Worm (Caenorhabditis elegans) whole organism, L2 larva: ENCODE data around the gene F26C11.1.

Source experiments
- ama-1 ChIP-seq: fragments of 150-350 bp; optimal IDR thresholded peaks from 2 replicates; lab custom pipeline; 2018; ENCODE audit warnings: inconsistent platforms
- ceh-82 ChIP-seq: fragments of 150-350 bp; optimal IDR thresholded peaks from 2 replicates; lab custom pipeline; 2014; ENCODE audit warnings: missing biosample characterization, missing genetic modification characterization
- fos-1 ChIP-seq: fragments of 150-350 bp; optimal IDR thresholded peaks from 2 replicates; lab custom pipeline; 2014; ENCODE audit warnings: missing biosample characterization, missing genetic modification characterization
- nhr-237 ChIP-seq: fragments of 150-350 bp; optimal IDR thresholded peaks from 2 replicates; lab custom pipeline; 2014; ENCODE audit warnings: missing biosample characterization, missing genetic modification characterization
- snpc-4 ChIP-seq: fragments of 150-350 bp; optimal IDR thresholded peaks from 2 replicates; lab custom pipeline; 2014; ENCODE audit warnings: missing biosample characterization, missing genetic modification characterization
- unc-62 ChIP-seq: fragments of 150-350 bp; optimal IDR thresholded peaks from 2 replicates; lab custom pipeline; 2014; ENCODE audit warnings: missing biosample characterization, missing genetic modification reagents, missing genetic modification characterization

DNA sequence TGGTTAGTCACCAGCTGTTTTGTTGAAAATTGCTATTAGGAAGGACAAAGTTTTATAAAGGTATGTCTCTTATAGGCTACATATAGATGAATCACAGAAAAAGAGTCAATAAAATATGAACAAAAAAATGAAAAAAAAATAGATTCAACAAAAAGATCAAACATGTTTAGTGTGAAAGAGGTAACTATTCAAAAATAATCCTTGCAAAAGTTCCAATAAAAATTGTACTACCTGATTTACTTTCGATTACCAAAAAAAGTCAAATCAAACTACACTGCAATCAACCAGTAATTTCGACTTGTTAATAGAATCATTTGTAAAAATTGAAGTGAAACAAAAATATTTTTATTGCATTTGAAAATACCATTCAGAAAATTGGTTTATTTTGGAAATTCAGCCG lies 43.6 kb upstream of the F26C11.1 start, which contains the start of gene ZK938.10:
- TF ChIP-seq unc-62 (GFP tag; lab: Kevin White, UChicago): no peak
- no peak for TF ChIP-seq ama-1 (lab: Kevin White, UChicago)
- TF ChIP-seq fos-1 (tag; lab: Kevin White, UChicago): no peak
- no peak for TF ChIP-seq nhr-237
- no peak for TF ChIP-seq snpc-4 (tag; lab: Kevin White, UChicago)
- TF ChIP-seq ceh-82 (tag; lab: Kevin White, UChicago): no peak
